Worm (Caenorhabditis elegans) whole organism, L2 larva: ENCODE results near the gene hecw-1.

Experiments used
- C34F6.9 ChIP-seq: fragments of 150-350 bp; optimal IDR thresholded peaks from 2 replicates; lab custom pipeline; 2014; ENCODE audit warnings: missing biosample characterization, missing genetic modification characterization
- F13H6.1 ChIP-seq: sonication (generic microtip); optimal IDR thresholded peaks from 2 replicates; lab custom pipeline; 2016; ENCODE audit warnings: missing genetic modification characterization, missing compliant biosample characterization
- R02D3.7 ChIP-seq: fragments of 150-350 bp; optimal IDR thresholded peaks from 2 replicates; lab custom pipeline; 2014; ENCODE audit warnings: missing biosample characterization, missing genetic modification characterization
- ZK546.5 ChIP-seq: sonication (generic microtip); optimal IDR thresholded peaks from 2 replicates; lab custom pipeline; 2017; ENCODE audit warnings: missing biosample characterization, missing genetic modification characterization
- alr-1 ChIP-seq: fragments of 150-350 bp; optimal IDR thresholded peaks from 2 replicates; lab custom pipeline; 2014; ENCODE audit warnings: missing biosample characterization, missing genetic modification characterization
- aly-2 ChIP-seq: fragments of 150-350 bp; optimal IDR thresholded peaks from 2 replicates; lab custom pipeline; 2014; ENCODE audit warnings: missing biosample characterization, missing genetic modification characterization
- ama-1 ChIP-seq: fragments of 150-350 bp; optimal IDR thresholded peaks from 2 replicates; lab custom pipeline; 2018; ENCODE audit warnings: inconsistent platforms
- ceh-16 ChIP-seq: fragments of 150-350 bp; optimal IDR thresholded peaks from 2 replicates; lab custom pipeline; 2014; ENCODE audit warnings: missing biosample characterization, missing genetic modification characterization
- ceh-82 ChIP-seq: fragments of 150-350 bp; optimal IDR thresholded peaks from 2 replicates; lab custom pipeline; 2014; ENCODE audit warnings: missing biosample characterization, missing genetic modification characterization
- crh-2 ChIP-seq: sonication (generic microtip); optimal IDR thresholded peaks from 2 replicates; lab custom pipeline; 2017; ENCODE audit warnings: missing biosample characterization, missing genetic modification characterization
- egl-27 ChIP-seq: sonication (generic microtip); optimal IDR thresholded peaks from 3 replicates; lab custom pipeline; 2017; ENCODE audit warnings: missing biosample characterization, missing genetic modification reagents, missing genetic modification characterization
- elt-1 ChIP-seq: fragments of 150-350 bp; optimal IDR thresholded peaks from 2 replicates; lab custom pipeline; 2014; ENCODE audit warnings: missing biosample characterization, missing genetic modification characterization
- elt-3 ChIP-seq: sonication (generic microtip); optimal IDR thresholded peaks from 2 replicates; lab custom pipeline; 2017; ENCODE audit warnings: missing biosample characterization, missing genetic modification characterization
- fos-1 ChIP-seq: fragments of 150-350 bp; optimal IDR thresholded peaks from 2 replicates; lab custom pipeline; 2014; ENCODE audit warnings: missing biosample characterization, missing genetic modification characterization
- gmeb-1 ChIP-seq: fragments of 150-350 bp; optimal IDR thresholded peaks from 2 replicates; lab custom pipeline; 2014; ENCODE audit warnings: missing biosample characterization, missing genetic modification characterization
- lin-11 ChIP-seq: fragments of 150-350 bp; sonication (generic microtip); optimal IDR thresholded peaks from 2 replicates; lab custom pipeline; 2014; ENCODE audit warnings: missing biosample characterization, missing genetic modification characterization, inconsistent platforms, mixed read lengths
- lin-13 ChIP-seq: fragments of 150-350 bp; optimal IDR thresholded peaks from 2 replicates; lab custom pipeline; 2014; ENCODE audit warnings: missing biosample characterization, missing genetic modification reagents, missing genetic modification characterization
- lin-39 ChIP-seq: fragments of 150-350 bp; optimal IDR thresholded peaks from 2 replicates; lab custom pipeline; 2014; ENCODE audit warnings: missing biosample characterization, missing genetic modification reagents, missing genetic modification characterization
- lsy-2 ChIP-seq, 2 experiments: fragments of 150-350 bp in 1 of 2; sonication (generic microtip) in 1 of 2; optimal IDR thresholded peaks; 2 replicates each; lab custom pipeline; 2014 to 2017; ENCODE audit warnings: missing biosample characterization in 2 of 2, missing genetic modification characterization in 2 of 2
- mbf-1 ChIP-seq: sonication (generic microtip); optimal IDR thresholded peaks from 2 replicates; lab custom pipeline; 2017; ENCODE audit warnings: missing biosample characterization, missing genetic modification characterization
- mdl-1 ChIP-seq, 2 experiments: fragments of 150-350 bp in 1 of 2; sonication (generic microtip) in 1 of 2; optimal IDR thresholded peaks; 2 replicates each; lab custom pipeline; 2017; ENCODE audit warnings: missing biosample characterization in 2 of 2, missing genetic modification characterization in 2 of 2
- nhr-11 ChIP-seq: fragments of 150-350 bp; optimal IDR thresholded peaks from 2 replicates; lab custom pipeline; 2014; ENCODE audit warnings: missing biosample characterization, missing genetic modification characterization
- nhr-12 ChIP-seq: fragments of 150-350 bp; optimal IDR thresholded peaks from 2 replicates; lab custom pipeline; 2014; ENCODE audit warnings: missing biosample characterization, missing genetic modification characterization
- nhr-129 ChIP-seq: fragments of 150-350 bp; optimal IDR thresholded peaks from 2 replicates; lab custom pipeline; 2014; ENCODE audit warnings: missing biosample characterization, missing genetic modification characterization
- nhr-23 ChIP-seq: fragments of 150-350 bp; optimal IDR thresholded peaks from 2 replicates; lab custom pipeline; 2014; ENCODE audit warnings: missing biosample characterization, missing genetic modification reagents, missing genetic modification characterization
- nhr-25 ChIP-seq: fragments of 150-350 bp; sonication (generic microtip); optimal IDR thresholded peaks from 3 replicates; lab custom pipeline; 2014; ENCODE audit warnings: missing biosample characterization, missing genetic modification characterization
- nhr-77 ChIP-seq: fragments of 150-350 bp; optimal IDR thresholded peaks from 2 replicates; lab custom pipeline; 2014; ENCODE audit warnings: missing biosample characterization, missing genetic modification characterization
- skn-1 ChIP-seq: sonication (generic microtip); optimal IDR thresholded peaks from 2 replicates; lab custom pipeline; 2017; ENCODE audit warnings: missing biosample characterization, missing genetic modification characterization
- sma-9 ChIP-seq, 2 experiments: fragments of 150-350 bp in 1 of 2; sonication (generic microtip) in 1 of 2; optimal IDR thresholded peaks; 2 replicates each; lab custom pipeline; 2014 to 2016; ENCODE audit warnings: missing genetic modification characterization in 2 of 2, mild to moderate bottlenecking in 1 of 2, missing biosample characterization in 1 of 2, missing compliant biosample characterization in 1 of 2, missing genetic modification reagents in 1 of 2, moderate library complexity in 1 of 2
- unc-39 ChIP-seq: fragments of 150-350 bp; optimal IDR thresholded peaks from 2 replicates; lab custom pipeline; 2014; ENCODE audit warnings: missing biosample characterization, missing genetic modification characterization
- unc-55 ChIP-seq: fragments of 150-350 bp; sonication (generic microtip); optimal IDR thresholded peaks from 3 replicates; lab custom pipeline; 2014; ENCODE audit warnings: missing biosample characterization, missing genetic modification reagents, missing genetic modification characterization
- unc-62 ChIP-seq: fragments of 150-350 bp; optimal IDR thresholded peaks from 2 replicates; lab custom pipeline; 2014; ENCODE audit warnings: missing biosample characterization, missing genetic modification reagents, missing genetic modification characterization
- ztf-1 ChIP-seq: fragments of 200-800 bp; sonication (Bioruptor generic); conservative IDR thresholded peaks from 2 replicates; pipeline ENCODE4 v1.3.6; 2022; ENCODE audit warnings: missing genetic modification characterization, missing compliant biosample characterization
- ztf-4 ChIP-seq: fragments of 150-350 bp; optimal IDR thresholded peaks from 2 replicates; lab custom pipeline; 2014; ENCODE audit warnings: missing biosample characterization, missing genetic modification characterization

hecw-1 gene

ce11 chrIII:3404354-3404913 lies 14.7 kb upstream of the hecw-1 start, which contains the start of the genes npp-9 and F59A2.5:
npp-9 (minus strand) TSS chrIII:3404479.
F59A2.5 (plus strand) TSS chrIII:3404863.
- TF ChIP-seq sma-9 (GFP tag; optimal IDR thresholded peaks at IDR 0.05; lab: Kevin White, UChicago) (no peak), sma-9 (tag; optimal IDR thresholded peaks at IDR 0.05; lab: Kevin White, UChicago) (no peak), egl-27 (no peak), R02D3.7 (peak; percentile 80), lsy-2 (tag; optimal IDR thresholded peaks at IDR 0.05; lab: Kevin White, UChicago) (peak in 1 of 2 experiments; percentile 73), nhr-25 (tag; lab: Kevin White, UChicago) (peak; percentile 32), unc-55 (peak; percentile 71), fos-1 (tag; lab: Kevin White, UChicago) (peak; percentile 62), nhr-129 (tag; lab: Kevin White, UChicago) (peak; percentile 51), ceh-82 (no peak), ama-1 (peak; percentile 11), aly-2 (tag; lab: Kevin White, UChicago) (no peak), C34F6.9 (tag; lab: Kevin White, UChicago) (peak; percentile 60), nhr-77 (tag; lab: Kevin White, UChicago) (no peak), elt-3 (no peak), elt-1 (no peak), lin-11 (tag; lab: Kevin White, UChicago) (peak; percentile 23), mbf-1 (no peak), crh-2 (tag; lab: Kevin White, UChicago) (peak; percentile 91), alr-1 (tag; lab: Kevin White, UChicago) (no peak), ZK546.5 (no peak), nhr-23 (tag; lab: Kevin White, UChicago) (no peak), mdl-1 (tag; optimal IDR thresholded peaks at IDR 0.05; lab: Kevin White, UChicago) (no peak), lin-13 (GFP tag; lab: Kevin White, UChicago) (peak; percentile 10), gmeb-1 (tag; lab: Kevin White, UChicago) (peak; percentile 52), F13H6.1 (tag; lab: Kevin White, UChicago) (peak; percentile 26), ztf-1 (GFP tag; lab: Robert Waterston, UW) (no peak), unc-62 (GFP tag; lab: Kevin White, UChicago) (no peak)

- no peak for TF ChIP-seq skn-1 (tag; lab: Kevin White, UChicago)
- TF ChIP-seq elt-3 = no peak
- TF ChIP-seq ceh-16 (tag; lab: Kevin White, UChicago) = no peak
Measured at ce11 chrIII:3400444-3400843, 10.7 kb upstream of the hecw-1 start.

DNA sequence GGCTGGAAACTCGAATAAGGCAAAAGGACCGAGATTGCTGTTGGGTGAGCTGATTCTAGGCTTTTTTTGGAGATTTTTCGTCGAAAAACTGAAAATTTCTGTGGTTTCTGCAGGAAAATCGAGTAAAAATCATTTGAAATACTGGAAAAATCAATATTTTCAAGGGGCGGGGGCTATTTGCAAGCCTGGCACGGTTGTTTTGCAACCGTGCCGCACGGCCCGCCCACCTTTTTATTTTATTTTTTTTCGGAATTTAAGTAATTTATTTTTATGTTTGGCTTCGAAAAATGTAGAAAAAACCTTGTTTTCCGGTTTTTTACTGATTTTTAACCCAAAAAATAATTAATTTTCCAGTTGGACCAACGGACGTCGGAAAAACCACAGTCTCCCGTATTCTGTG lies 8.7 kb upstream of the hecw-1 start:
- TF ChIP-seq unc-55 (peak; percentile 31), lsy-2 (tag; optimal IDR thresholded peaks at IDR 0.05; lab: Kevin White, UChicago) (no peak)

- TF ChIP-seq nhr-23 (tag; lab: Kevin White, UChicago) (no peak), skn-1 (tag; lab: Kevin White, UChicago) (no peak), nhr-12 (tag; lab: Kevin White, UChicago) (no peak), lin-13 (GFP tag; lab: Kevin White, UChicago) (peak; percentile 21), nhr-129 (tag; lab: Kevin White, UChicago) (no peak), ztf-4 (tag; lab: Kevin White, UChicago) (peak; percentile 7), ceh-82 (no peak), ama-1 (no peak), nhr-11 (tag; lab: Kevin White, UChicago) (no peak), fos-1 (tag; lab: Kevin White, UChicago) (no peak), crh-2 (tag; lab: Kevin White, UChicago) (no peak), unc-39 (tag; lab: Kevin White, UChicago) (no peak), unc-62 (GFP tag; lab: Kevin White, UChicago) (no peak)
Measured at ce11 chrIII:3397678-3398077, 7.9 kb upstream of the hecw-1 start, which contains the start of gene clpf-1. clpf-1 (plus strand) TSS chrIII:3397743.

DNA sequence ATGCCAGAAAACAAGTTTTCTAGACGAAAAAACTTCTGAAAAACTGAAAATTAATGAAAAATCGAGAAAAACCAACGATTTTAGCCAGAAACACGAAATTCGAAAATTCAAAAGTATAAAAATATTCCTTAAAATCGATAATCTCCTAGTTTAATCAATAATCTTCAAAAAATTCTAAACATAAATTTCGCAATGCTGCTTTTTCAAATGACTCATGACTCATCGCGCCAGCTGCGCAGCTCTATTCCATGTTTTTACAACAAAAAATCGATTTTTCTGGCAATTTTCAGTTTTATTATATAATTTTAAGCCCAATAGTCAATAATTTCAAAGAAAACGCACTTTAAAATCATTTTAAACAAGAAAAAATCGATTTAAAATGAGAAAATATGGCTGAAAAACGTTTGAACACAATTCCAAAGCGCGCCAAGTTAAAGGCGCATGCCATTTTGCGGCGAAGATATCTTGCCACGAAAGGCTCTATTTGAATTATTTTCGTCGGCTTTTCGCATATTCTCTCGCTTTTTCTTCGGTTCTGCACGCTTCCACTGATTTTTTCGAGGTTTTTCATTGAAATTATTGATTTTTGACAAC lies 6.2 kb upstream of the hecw-1 start, which contains the start of gene cri-3:
TSS of gene cri-3 (plus strand) at position 482 of the 594 bp plus-strand sequence.
- TF ChIP-seq mdl-1 (tag; optimal IDR thresholded peaks at IDR 0.05; lab: Kevin White, UChicago) (no peak), ztf-4 (tag; lab: Kevin White, UChicago) (no peak), aly-2 (tag; lab: Kevin White, UChicago) (no peak), unc-55 (peak; percentile 55), fos-1 (tag; lab: Kevin White, UChicago) (no peak), gmeb-1 (tag; lab: Kevin White, UChicago) (peak; percentile 40), crh-2 (tag; lab: Kevin White, UChicago) (peak; percentile 26), lin-39 (tag; lab: Kevin White, UChicago) (no peak), C34F6.9 (tag; lab: Kevin White, UChicago) (peak; percentile 56), lsy-2 (tag; optimal IDR thresholded peaks at IDR 0.05; lab: Kevin White, UChicago) (peak in 1 of 2 experiments; percentile 41), nhr-129 (tag; lab: Kevin White, UChicago) (peak; percentile 32)
